Worm (Caenorhabditis elegans): ENCODE results near the gene anmt-2.

- TF ChIP-seq nhr-76 (tag; optimal IDR thresholded peaks at IDR 0.05) (no peak), elt-1 (tag; optimal IDR thresholded peaks at IDR 0.05; ENCODE audit: borderline replicate concordance, insufficient read depth) (no peak)
These were observed 12.5 kb upstream of the anmt-2 start for ce11 chrIII:6170038-6170437.
